Fruit fly (Drosophila melanogaster) whole organism, prepupa: Measurements from ENCODE around the gene CG4829.

Experiments
- CG4318 ChIP-seq: fragments of 200-800 bp; sonication (Bioruptor generic); optimal IDR thresholded peaks from 3 replicates; lab custom pipeline; 2017; ENCODE audit warnings: missing biosample characterization, mild to moderate bottlenecking, missing genetic modification characterization
- CG6163 ChIP-seq: fragments of 200-800 bp; sonication (Bioruptor generic); IDR thresholded peaks from 3 replicates; pipeline ENCODE4 v1.3.6; 2022; ENCODE audit warnings: missing biosample characterization, missing genetic modification characterization
- CG6808 ChIP-seq: fragments of 200-800 bp; sonication (Bioruptor generic); optimal IDR thresholded peaks from 3 replicates; lab custom pipeline; 2017; ENCODE audit warnings: missing biosample characterization, missing genetic modification characterization, mild to moderate bottlenecking, moderate library complexity, missing genetic modification reagents
- Gug ChIP-seq: fragments of 200-800 bp; sonication (Bioruptor generic); IDR thresholded peaks from 2 replicates; pipeline ENCODE4 v1.3.6; 2022; ENCODE audit warnings: missing biosample characterization, missing genetic modification characterization
- Met ChIP-seq: fragments of 200-800 bp; sonication (Bioruptor generic); optimal IDR thresholded peaks from 3 replicates; lab custom pipeline; 2016; ENCODE audit warnings: missing biosample characterization, missing genetic modification characterization
- esn ChIP-seq: fragments of 200-800 bp; sonication (Bioruptor generic); optimal IDR thresholded peaks from 2 replicates; lab custom pipeline; 2016; ENCODE audit warnings: missing biosample characterization, mild to moderate bottlenecking, missing genetic modification characterization, moderate library complexity
- ss ChIP-seq, 2 experiments: fragments of 200-800 bp; sonication (Bioruptor generic); optimal IDR thresholded peaks; 2 replicates in 1 of 2; 3 replicates in 1 of 2; lab custom pipeline; 2017 to 2018; ENCODE audit warnings: mild to moderate bottlenecking in 2 of 2, missing biosample characterization in 2 of 2, missing genetic modification characterization in 2 of 2, moderate library complexity in 1 of 2

DNA sequence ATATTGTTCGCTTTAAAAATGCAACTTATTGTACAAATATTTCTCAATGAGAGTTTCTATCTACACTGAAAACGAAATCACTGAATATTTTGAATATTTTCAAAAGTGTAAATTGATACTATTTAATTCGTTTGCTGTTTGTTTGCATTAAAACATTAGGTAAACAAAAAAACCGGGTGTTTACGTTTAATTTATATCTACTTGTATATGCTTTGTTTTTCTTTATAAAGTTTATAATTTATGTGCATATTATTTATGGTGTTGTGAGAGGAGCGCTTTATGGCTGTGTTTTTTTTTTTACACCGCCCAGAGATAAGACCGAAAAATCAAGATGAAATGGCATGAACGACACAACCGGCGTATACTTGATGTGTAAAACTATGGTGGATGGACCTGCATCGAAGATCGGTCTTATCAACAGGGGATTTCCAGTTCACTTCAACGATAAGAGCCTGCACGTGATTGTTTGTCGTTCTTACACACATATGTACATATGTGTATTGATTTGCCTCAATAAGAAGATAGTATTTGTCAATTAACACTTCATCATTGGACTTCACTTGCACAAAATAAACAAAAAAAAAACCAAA lies 18.0 kb downstream of the CG4829 start:
- TF ChIP-seq Met = peak; percentile 43
- TF ChIP-seq CG6163 (GFP tag; lab: Robert Waterston, UW) = no peak
- TF ChIP-seq ss (GFP tag; optimal IDR thresholded peaks at IDR 0.05; lab: Kevin White, UChicago) = no peak
- TF ChIP-seq esn (GFP tag; lab: Kevin White, UChicago) = peak; percentile 47
- no peak for TF ChIP-seq CG6808 (GFP tag; lab: Kevin White, UChicago)
- no peak for TF ChIP-seq Gug (GFP tag; lab: Robert Waterston, UW)
- no peak for TF ChIP-seq CG4318 (GFP tag; lab: Kevin White, UChicago)
